Fruit fly (Drosophila melanogaster) whole organism, pupa: ENCODE data around the gene Spn28Dc.
A peak's percentile ranks its signal among the peaks of the same experiment; 100 is the strongest.

Experiments
- CG10348 ChIP-seq: fragments of 200-800 bp; sonication (Bioruptor generic); IDR thresholded peaks from 2 replicates; pipeline ENCODE4 v1.3.6; 2022; ENCODE audit warnings: missing biosample characterization, missing genetic modification characterization
- CG12605 ChIP-seq: fragments of 200-800 bp; sonication (Bioruptor generic); IDR thresholded peaks from 2 replicates; pipeline ENCODE4 v1.3.6; 2022; ENCODE audit warnings: missing biosample characterization, missing genetic modification characterization
- CG14655 ChIP-seq: fragments of 200-800 bp; sonication (Bioruptor generic); optimal IDR thresholded peaks from 3 replicates; lab custom pipeline; 2017; ENCODE audit warnings: mild to moderate bottlenecking, missing biosample characterization, missing genetic modification reagents, missing genetic modification characterization
- CG34367 ChIP-seq: fragments of 200-800 bp; sonication (Bioruptor generic); optimal IDR thresholded peaks from 2 replicates; lab custom pipeline; 2018; ENCODE audit warnings: missing biosample characterization, mild to moderate bottlenecking, missing genetic modification characterization
- CG8301 ChIP-seq: fragments of 200-800 bp; sonication (Bioruptor generic); optimal IDR thresholded peaks from 2 replicates; lab custom pipeline; 2018; ENCODE audit warnings: missing biosample characterization, mild to moderate bottlenecking, missing genetic modification characterization
- CG9948 ChIP-seq: fragments of 200-800 bp; sonication (Bioruptor generic); optimal IDR thresholded peaks from 2 replicates; lab custom pipeline; 2018; ENCODE audit warnings: missing biosample characterization, mild to moderate bottlenecking, missing genetic modification characterization, moderate library complexity
- EcR ChIP-seq: fragments of 200-800 bp; sonication (Bioruptor generic); optimal IDR thresholded peaks from 3 replicates; lab custom pipeline; 2019; ENCODE audit warnings: missing biosample characterization, missing genetic modification characterization, mild to moderate bottlenecking, moderate library complexity, missing genetic modification reagents
- Pif1B ChIP-seq: fragments of 200-800 bp; sonication (Bioruptor generic); optimal IDR thresholded peaks from 3 replicates; lab custom pipeline; 2016; ENCODE audit warnings: missing biosample characterization, missing genetic modification characterization
- rn ChIP-seq: fragments of 200-800 bp; sonication (Bioruptor generic); IDR thresholded peaks from 2 replicates; pipeline ENCODE4 v1.3.6; 2022; ENCODE audit warnings: missing biosample characterization, missing genetic modification characterization

DNA sequence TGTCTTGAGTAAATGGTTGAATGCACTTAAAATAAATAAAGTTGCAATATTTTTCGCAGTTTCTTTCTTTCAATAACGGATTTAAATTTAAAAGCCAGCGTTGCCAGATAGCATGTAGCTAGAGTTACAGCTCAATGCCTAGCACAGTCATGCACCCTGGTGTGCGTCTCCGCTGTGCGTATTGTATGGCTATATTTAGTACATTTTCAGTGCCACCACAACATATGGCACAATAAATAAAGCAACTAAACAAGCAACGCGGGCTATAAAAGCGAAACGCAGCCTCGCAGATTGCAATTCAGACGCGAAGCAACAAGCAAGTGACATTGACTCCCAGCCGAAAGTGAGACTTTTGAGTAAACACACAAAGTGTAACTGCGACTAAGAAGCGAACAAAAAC is 8.4 kb downstream of the Spn28Dc start, which contains the start of gene Sirup:
- TF ChIP-seq CG10348 (GFP tag; lab: Robert Waterston, UW) (no peak), EcR (GFP tag; lab: Kevin White, UChicago) (peak; percentile 36), CG8301 (tag; lab: Kevin White, UChicago) (no peak), CG34367 (tag; lab: Kevin White, UChicago) (peak; percentile 10), rn (no peak), CG9948 (tag; lab: Kevin White, UChicago) (no peak), CG14655 (GFP tag; lab: Kevin White, UChicago) (no peak), CG12605 (peak; percentile 75), Pif1B (GFP tag; lab: Kevin White, UChicago) (peak; percentile 16)
